Worm (Caenorhabditis elegans): Measurements from ENCODE around the gene gtf-2H5.
A peak's percentile ranks its signal among the peaks of the same experiment; 100 is the strongest.

ce11 chrIII:623754-624153 is 46.4 kb upstream of the gtf-2H5 start:
- TF ChIP-seq unc-130 (tag; optimal IDR thresholded peaks at IDR 0.05), result peak; percentile 83
- peak; percentile 84 for TF ChIP-seq blmp-1 (tag; optimal IDR thresholded peaks at IDR 0.05)
- peak; percentile 86 for TF ChIP-seq skn-1 (tag; optimal IDR thresholded peaks at IDR 0.05)
- peak; percentile 43 for TF ChIP-seq lin-15B (tag; optimal IDR thresholded peaks at IDR 0.05)
- TF ChIP-seq lin-35 (GFP tag; optimal IDR thresholded peaks at IDR 0.05), result peak; percentile 78 to 84
- peak; percentile 32 to 65 (median 51) for TF ChIP-seq dpl-1 (GFP tag; optimal IDR thresholded peaks at IDR 0.05)
- TF ChIP-seq mep-1 (tag; optimal IDR thresholded peaks at IDR 0.05), result peak; percentile 95
- TF ChIP-seq unc-62 (GFP tag; optimal IDR thresholded peaks at IDR 0.05), result no peak
- TF ChIP-seq F16B12.6 (tag; optimal IDR thresholded peaks at IDR 0.05), result no peak

All from whole organism, L1 larva.